Fruit fly (Drosophila melanogaster) whole organism, embryonic: Measurements from ENCODE around the gene pyd.
A peak's percentile ranks its signal among the peaks of the same experiment; 100 is the strongest.

Experiments used
- BtbVII ChIP-seq: fragments of 200-800 bp; sonication (Bioruptor generic); optimal IDR thresholded peaks from 3 replicates; lab custom pipeline; 2017; ENCODE audit warnings: missing biosample characterization, mild to moderate bottlenecking, missing genetic modification characterization
- CG10431 ChIP-seq: fragments of 200-800 bp; sonication (Bioruptor generic); optimal IDR thresholded peaks from 3 replicates; lab custom pipeline; 2018; ENCODE audit warnings: missing biosample characterization, mild to moderate bottlenecking, missing genetic modification characterization
- CG10565 ChIP-seq: fragments of 200-800 bp; sonication (Bioruptor generic); optimal IDR thresholded peaks from 3 replicates; lab custom pipeline; 2016; ENCODE audit warnings: missing biosample characterization, mild to moderate bottlenecking, missing genetic modification characterization
- CG11247 ChIP-seq: fragments of 200-800 bp; sonication (Bioruptor generic); IDR thresholded peaks from 2 replicates; pipeline ENCODE4 v1.3.6; 2022; ENCODE audit warnings: missing biosample characterization, missing genetic modification characterization
- CG12071 ChIP-seq: fragments of 200-800 bp; sonication (Bioruptor generic); optimal IDR thresholded peaks from 3 replicates; lab custom pipeline; 2018; ENCODE audit warnings: missing biosample characterization, mild to moderate bottlenecking, missing genetic modification characterization
- CG12104 ChIP-seq: fragments of 200-800 bp; sonication (Bioruptor generic); optimal IDR thresholded peaks from 3 replicates; lab custom pipeline; 2016; ENCODE audit warnings: missing biosample characterization, missing genetic modification characterization
- CG12155 ChIP-seq: fragments of 200-800 bp; sonication (Bioruptor generic); optimal IDR thresholded peaks from 3 replicates; lab custom pipeline; 2016; ENCODE audit warnings: missing biosample characterization, missing genetic modification characterization
- CG14441 ChIP-seq: fragments of 200-800 bp; sonication (Bioruptor generic); IDR thresholded peaks from 2 replicates; pipeline ENCODE4 v1.3.6; 2022; ENCODE audit warnings: missing biosample characterization, missing genetic modification characterization
- CG15073 ChIP-seq: fragments of 200-800 bp; sonication (Bioruptor generic); optimal IDR thresholded peaks from 2 replicates; lab custom pipeline; 2016; ENCODE audit warnings: missing biosample characterization, missing genetic modification characterization
- CG15269 ChIP-seq: fragments of 200-800 bp; sonication (Bioruptor generic); optimal IDR thresholded peaks from 2 replicates; lab custom pipeline; 2018; ENCODE audit warnings: missing biosample characterization, mild to moderate bottlenecking, missing genetic modification characterization, moderate library complexity
- CG1529 ChIP-seq: fragments of 200-800 bp; sonication (Bioruptor generic); optimal IDR thresholded peaks from 3 replicates; lab custom pipeline; 2018; ENCODE audit warnings: missing biosample characterization, missing genetic modification characterization
- CG16779 ChIP-seq: fragments of 200-800 bp; sonication (Bioruptor generic); IDR thresholded peaks from 2 replicates; pipeline ENCODE4 v1.3.6; 2022; ENCODE audit warnings: missing biosample characterization, missing genetic modification characterization
- CG17385 ChIP-seq: fragments of 200-800 bp; sonication (Bioruptor generic); optimal IDR thresholded peaks from 3 replicates; lab custom pipeline; 2018; ENCODE audit warnings: missing biosample characterization, mild to moderate bottlenecking, missing genetic modification characterization
- CG18262 ChIP-seq: fragments of 200-800 bp; optimal IDR thresholded peaks from 3 replicates; lab custom pipeline; 2019; ENCODE audit warnings: missing biosample characterization, mild to moderate bottlenecking, missing genetic modification characterization, moderate library complexity
- CG2199 ChIP-seq: fragments of 200-800 bp; sonication (Bioruptor generic); IDR thresholded peaks from 3 replicates; pipeline ENCODE4 v1.3.6; 2022; ENCODE audit warnings: missing biosample characterization, missing genetic modification characterization
- CG2202 ChIP-seq: fragments of 200-800 bp; sonication (Bioruptor generic); optimal IDR thresholded peaks from 2 replicates; lab custom pipeline; 2018; ENCODE audit warnings: missing biosample characterization, mild to moderate bottlenecking, missing genetic modification characterization
- CG2678 ChIP-seq: fragments of 200-800 bp; sonication (Bioruptor generic); optimal IDR thresholded peaks from 3 replicates; lab custom pipeline; 2019; ENCODE audit warnings: missing biosample characterization, mild to moderate bottlenecking, missing genetic modification characterization, moderate library complexity
- CG2712 ChIP-seq: fragments of 200-800 bp; optimal IDR thresholded peaks from 3 replicates; lab custom pipeline; 2019; ENCODE audit warnings: missing biosample characterization, mild to moderate bottlenecking, missing genetic modification characterization, moderate library complexity
- CG2875 ChIP-seq: fragments of 200-800 bp; sonication (Bioruptor generic); optimal IDR thresholded peaks from 2 replicates; lab custom pipeline; 2017; ENCODE audit warnings: missing biosample characterization, mild to moderate bottlenecking, missing genetic modification characterization, missing genetic modification reagents
- CG30020 ChIP-seq: fragments of 200-800 bp; optimal IDR thresholded peaks from 2 replicates; lab custom pipeline; 2019; ENCODE audit warnings: missing biosample characterization, mild to moderate bottlenecking, missing genetic modification characterization, moderate library complexity
- CG33557 ChIP-seq: fragments of 200-800 bp; sonication (Bioruptor generic); optimal IDR thresholded peaks from 2 replicates; lab custom pipeline; 2019; ENCODE audit warnings: missing biosample characterization, mild to moderate bottlenecking, missing genetic modification characterization, moderate library complexity
- CG34224 ChIP-seq: fragments of 200-800 bp; sonication (Bioruptor generic); IDR thresholded peaks from 3 replicates; pipeline ENCODE4 v1.3.6; 2022; ENCODE audit warnings: missing biosample characterization, missing genetic modification characterization; ENCODE audit not compliant: partially characterized antibody
- CG6791 ChIP-seq: fragments of 200-800 bp; sonication (Bioruptor generic); IDR thresholded peaks from 3 replicates; pipeline ENCODE4 v1.3.6; 2022; ENCODE audit warnings: missing biosample characterization, missing genetic modification characterization; ENCODE audit not compliant: partially characterized antibody
- CG6854 ChIP-seq: fragments of 200-800 bp; sonication (Bioruptor generic); optimal IDR thresholded peaks from 3 replicates; lab custom pipeline; 2017; ENCODE audit warnings: missing biosample characterization, mild to moderate bottlenecking, missing genetic modification characterization
- Dbx ChIP-seq: fragments of 200-800 bp; sonication (Bioruptor generic); IDR thresholded peaks from 3 replicates; pipeline ENCODE4 v1.3.6; 2022; ENCODE audit warnings: missing biosample characterization, missing genetic modification characterization
- Dip3 ChIP-seq: fragments of 200-800 bp; sonication (Bioruptor generic); optimal IDR thresholded peaks from 3 replicates; lab custom pipeline; 2016; ENCODE audit warnings: missing biosample characterization, missing genetic modification characterization
- Doc3 ChIP-seq: fragments of 200-800 bp; sonication (Bioruptor generic); IDR thresholded peaks from 3 replicates; pipeline ENCODE4 v1.3.6; 2022; ENCODE audit warnings: missing biosample characterization, missing genetic modification characterization; ENCODE audit not compliant: partially characterized antibody
- Dref ChIP-seq: fragments of 200-800 bp; sonication (Bioruptor generic); IDR thresholded peaks from 2 replicates; pipeline ENCODE4 v1.3.6; 2022; ENCODE audit warnings: missing biosample characterization, missing genetic modification characterization
- Fer3 ChIP-seq: fragments of 200-800 bp; sonication (Bioruptor generic); optimal IDR thresholded peaks from 2 replicates; lab custom pipeline; 2018; ENCODE audit warnings: missing biosample characterization, mild to moderate bottlenecking, missing genetic modification characterization, moderate library complexity
- Hey ChIP-seq: fragments of 200-800 bp; sonication (Bioruptor generic); optimal IDR thresholded peaks from 3 replicates; lab custom pipeline; 2018; ENCODE audit warnings: missing biosample characterization, mild to moderate bottlenecking, missing genetic modification characterization
- HmgD ChIP-seq: fragments of 200-800 bp; sonication (Bioruptor generic); optimal IDR thresholded peaks from 3 replicates; lab custom pipeline; 2016; ENCODE audit warnings: missing biosample characterization, missing genetic modification characterization
- Lpt ChIP-seq: fragments of >200 bp; optimal IDR thresholded peaks from 2 replicates; lab custom pipeline; 2018; ENCODE audit warnings: missing biosample characterization, missing genetic modification characterization
- Max ChIP-seq: fragments of 200-800 bp; sonication (Bioruptor generic); optimal IDR thresholded peaks from 2 replicates; lab custom pipeline; 2016; ENCODE audit warnings: missing biosample characterization, mild to moderate bottlenecking, missing genetic modification characterization
- Neu2 ChIP-seq: fragments of 200-800 bp; sonication (Bioruptor generic); optimal IDR thresholded peaks from 3 replicates; lab custom pipeline; 2016; ENCODE audit warnings: missing biosample characterization, missing genetic modification characterization, borderline replicate concordance
- NfI ChIP-seq: fragments of 200-800 bp; sonication (Bioruptor generic); optimal IDR thresholded peaks from 3 replicates; lab custom pipeline; 2018; ENCODE audit warnings: missing biosample characterization, mild to moderate bottlenecking, missing genetic modification characterization, moderate library complexity
- Sox102F ChIP-seq: fragments of 200-800 bp; sonication (Bioruptor generic); optimal IDR thresholded peaks from 2 replicates; lab custom pipeline; 2018; ENCODE audit warnings: missing biosample characterization, mild to moderate bottlenecking, missing genetic modification characterization, moderate library complexity
- Tbp ChIP-seq: fragments of >200 bp; optimal IDR thresholded peaks from 2 replicates; lab custom pipeline; 2018; ENCODE audit warnings: missing biosample characterization, missing genetic modification characterization
- cwo ChIP-seq: fragments of 200-800 bp; sonication (Bioruptor generic); optimal IDR thresholded peaks from 3 replicates; lab custom pipeline; 2017; ENCODE audit warnings: missing biosample characterization, missing genetic modification characterization, mild to moderate bottlenecking, moderate library complexity, missing genetic modification reagents
- dan ChIP-seq: fragments of 200-800 bp; sonication (Bioruptor generic); IDR thresholded peaks from 2 replicates; pipeline ENCODE4 v1.3.6; 2022; ENCODE audit warnings: missing biosample characterization, missing genetic modification characterization
- dati ChIP-seq: fragments of 200-800 bp; sonication (Bioruptor generic); IDR thresholded peaks from 2 replicates; pipeline ENCODE4 v1.3.6; 2022; ENCODE audit warnings: missing biosample characterization, missing genetic modification characterization
- dimm ChIP-seq: fragments of 200-800 bp; sonication (Bioruptor generic); IDR thresholded peaks from 2 replicates; pipeline ENCODE4 v1.3.6; 2022; ENCODE audit warnings: missing biosample characterization, missing genetic modification characterization
- fd3F ChIP-seq: fragments of 200-800 bp; sonication (Bioruptor generic); optimal IDR thresholded peaks from 2 replicates; lab custom pipeline; 2018; ENCODE audit warnings: missing biosample characterization, mild to moderate bottlenecking, missing genetic modification characterization, moderate library complexity
- fru ChIP-seq: fragments of >200 bp; optimal IDR thresholded peaks from 2 replicates; lab custom pipeline; 2017
- ftz-f1 ChIP-seq: fragments of 200-800 bp; sonication (Bioruptor generic); optimal IDR thresholded peaks from 2 replicates; lab custom pipeline; 2016; ENCODE audit warnings: missing biosample characterization, missing genetic modification characterization
- grau ChIP-seq: fragments of 200-800 bp; optimal IDR thresholded peaks from 3 replicates; lab custom pipeline; 2019; ENCODE audit warnings: missing biosample characterization, mild to moderate bottlenecking, missing genetic modification characterization, moderate library complexity
- ind ChIP-seq: fragments of 200-800 bp; sonication (Bioruptor generic); optimal IDR thresholded peaks from 3 replicates; lab custom pipeline; 2016; ENCODE audit warnings: missing biosample characterization, missing genetic modification characterization
- kah ChIP-seq: fragments of 200-800 bp; sonication (Bioruptor generic); optimal IDR thresholded peaks from 2 replicates; lab custom pipeline; 2018; ENCODE audit warnings: missing biosample characterization, mild to moderate bottlenecking, missing genetic modification characterization
- lbe ChIP-seq: fragments of 200-800 bp; sonication (Bioruptor generic); optimal IDR thresholded peaks from 2 replicates; lab custom pipeline; 2016; ENCODE audit warnings: missing biosample characterization, mild to moderate bottlenecking, missing genetic modification characterization
- nau ChIP-seq: fragments of 200-800 bp; sonication (Bioruptor generic); optimal IDR thresholded peaks from 3 replicates; lab custom pipeline; 2017; ENCODE audit warnings: missing biosample characterization, mild to moderate bottlenecking, missing genetic modification characterization, missing genetic modification reagents
- pan ChIP-seq, 4 experiments: fragments of >200 bp in 3 of 4; fragments of 200-800 bp in 1 of 4; sonication (Bioruptor generic) in 1 of 4; optimal IDR thresholded peaks in 3 of 4; IDR thresholded peaks in 1 of 4; 2 replicates each; pipeline versions ENCODE4 v1.3.6 to Lab custom; 2017 to 2022; ENCODE audit warnings: missing biosample characterization in 2 of 4, missing genetic modification characterization in 2 of 4, mixed read lengths in 1 of 4
- sqz ChIP-seq: fragments of 200-800 bp; sonication (Bioruptor generic); optimal IDR thresholded peaks from 3 replicates; lab custom pipeline; 2018; ENCODE audit warnings: missing biosample characterization, mild to moderate bottlenecking, missing genetic modification characterization

pyd gene

dm6 chr3R:8980776-8981165, 49.1 kb upstream of the pyd start, which contains the start of gene CAHbeta (continued):
- no peak for TF ChIP-seq ind (GFP tag; lab: Kevin White, UChicago)
- TF ChIP-seq NfI (GFP tag; lab: Kevin White, UChicago): no peak
- TF ChIP-seq CG12071 (GFP tag; lab: Kevin White, UChicago): peak; percentile 58
- TF ChIP-seq fru (lab: Kevin White, UChicago): no peak
- TF ChIP-seq dan: no peak
- TF ChIP-seq ftz-f1 (GFP tag; lab: Kevin White, UChicago): no peak
- TF ChIP-seq CG15269 (tag; lab: Kevin White, UChicago): no peak
- TF ChIP-seq lbe (GFP tag; lab: Kevin White, UChicago): no peak
- TF ChIP-seq Dbx (GFP tag; lab: Robert Waterston, UW): no peak
- peak; percentile 75 for TF ChIP-seq cwo (GFP tag; lab: Kevin White, UChicago)
- TF ChIP-seq CG2678 (tag; lab: Kevin White, UChicago): no peak
- no peak for TF ChIP-seq CG33557
- TF ChIP-seq BtbVII: peak; percentile 40
- TF ChIP-seq CG1529 (GFP tag; lab: Kevin White, UChicago): no peak
- TF ChIP-seq Fer3 (tag; lab: Kevin White, UChicago): no peak
- no peak for TF ChIP-seq grau (tag; lab: Kevin White, UChicago)
- no peak for TF ChIP-seq CG15073 (GFP tag; lab: Kevin White, UChicago)
- 0 out of 3 replicates have a peak, but pooled peaks have one; percentile 2 for TF ChIP-seq CG2199 (GFP tag; lab: Robert Waterston, UW)
- TF ChIP-seq dimm (GFP tag; lab: Robert Waterston, UW): no peak
- peak; percentile 27 for TF ChIP-seq kah (GFP tag; lab: Kevin White, UChicago)
- no peak for TF ChIP-seq pan (optimal IDR thresholded peaks at IDR 0.05; lab: Kevin White, UChicago)
- TF ChIP-seq pan (GFP tag; optimal IDR thresholded peaks at IDR 0.05 in 1 of 2, IDR thresholded peaks at IDR 0.05 in 1 of 2): no peak
- TF ChIP-seq Doc3 (GFP tag; lab: Robert Waterston, UW): peak; percentile 42; the same call in 1 of the 3 replicates
- no peak for TF ChIP-seq CG6854 (GFP tag; lab: Kevin White, UChicago)
- TF ChIP-seq Max: no peak
- no peak for TF ChIP-seq CG30020
- no peak for TF ChIP-seq HmgD (GFP tag; lab: Kevin White, UChicago)
- no peak for TF ChIP-seq Hey (tag; lab: Kevin White, UChicago)
- no peak for TF ChIP-seq Sox102F (GFP tag; lab: Kevin White, UChicago)
- no peak for TF ChIP-seq CG16779 (GFP tag; lab: Robert Waterston, UW)
- TF ChIP-seq CG34224: peak; percentile 21; the same call in 1 of the 3 replicates
- TF ChIP-seq Dref (GFP tag; lab: Robert Waterston, UW): no peak
- TF ChIP-seq CG10431 (GFP tag; lab: Kevin White, UChicago): no peak
- TF ChIP-seq CG18262 (tag; lab: Kevin White, UChicago): no peak
- TF ChIP-seq fd3F (GFP tag; lab: Kevin White, UChicago): no peak
- TF ChIP-seq CG12155 (GFP tag; lab: Kevin White, UChicago): no peak
- no peak for TF ChIP-seq CG10565 (GFP tag; lab: Kevin White, UChicago)
- TF ChIP-seq nau (GFP tag; lab: Kevin White, UChicago): no peak
- TF ChIP-seq Tbp (GFP tag; lab: Kevin White, UChicago): no peak
- TF ChIP-seq CG12104: no peak
- no peak for TF ChIP-seq CG2875 (GFP tag; lab: Kevin White, UChicago)
- no peak for TF ChIP-seq Lpt
- no peak for TF ChIP-seq dati (GFP tag; lab: Robert Waterston, UW)
- TF ChIP-seq CG17385 (GFP tag; lab: Kevin White, UChicago): peak; percentile 21
- TF ChIP-seq Neu2 (GFP tag; lab: Kevin White, UChicago): no peak
- no peak for TF ChIP-seq CG2712 (tag; lab: Kevin White, UChicago)
- TF ChIP-seq CG11247: no peak
- TF ChIP-seq Dip3 (GFP tag; lab: Kevin White, UChicago): no peak
- TF ChIP-seq sqz (GFP tag; lab: Kevin White, UChicago): peak; percentile 63
- TF ChIP-seq CG2202 (tag; lab: Kevin White, UChicago): no peak
- no peak for TF ChIP-seq CG6791
- no peak; the same call in 1 of the 2 replicates for TF ChIP-seq CG14441 (GFP tag; lab: Robert Waterston, UW)
